Fruit fly (Drosophila melanogaster) whole organism, embryonic: ENCODE results near the gene Sys1.

Experiments used
- Atf3 ChIP-seq: fragments of 200-800 bp; sonication (Bioruptor generic); optimal IDR thresholded peaks from 3 replicates; lab custom pipeline; 2016; ENCODE audit warnings: missing biosample characterization, missing genetic modification characterization
- Bdp1 ChIP-seq: fragments of 200-800 bp; sonication (Bioruptor generic); optimal IDR thresholded peaks from 3 replicates; lab custom pipeline; 2016; ENCODE audit warnings: missing biosample characterization, missing genetic modification characterization
- Bgb ChIP-seq: fragments of 200-800 bp; sonication (Bioruptor generic); IDR thresholded peaks from 2 replicates; pipeline ENCODE4 v1.3.6; 2022; ENCODE audit warnings: missing biosample characterization, missing genetic modification characterization; ENCODE audit not compliant: partially characterized antibody
- CG11560 ChIP-seq: fragments of 200-800 bp; sonication (Bioruptor generic); IDR thresholded peaks from 3 replicates; pipeline ENCODE4 v1.3.6; 2022; ENCODE audit warnings: missing biosample characterization, missing genetic modification characterization
- CG12155 ChIP-seq: fragments of 200-800 bp; sonication (Bioruptor generic); optimal IDR thresholded peaks from 3 replicates; lab custom pipeline; 2016; ENCODE audit warnings: missing biosample characterization, missing genetic modification characterization
- CG13296 ChIP-seq: fragments of 200-800 bp; sonication (Bioruptor generic); optimal IDR thresholded peaks from 3 replicates; lab custom pipeline; 2018; ENCODE audit warnings: missing biosample characterization, mild to moderate bottlenecking, missing genetic modification characterization
- CG14014 ChIP-seq: fragments of 200-800 bp; sonication (Bioruptor generic); IDR thresholded peaks from 2 replicates; pipeline ENCODE4 v1.3.6; 2022; ENCODE audit warnings: missing biosample characterization, missing genetic modification characterization
- CG14965 ChIP-seq: fragments of 200-800 bp; sonication (Bioruptor generic); optimal IDR thresholded peaks from 2 replicates; lab custom pipeline; 2016; ENCODE audit warnings: missing biosample characterization, missing genetic modification characterization, borderline replicate concordance
- CG16813 ChIP-seq: fragments of 200-800 bp; sonication (Bioruptor generic); IDR thresholded peaks from 3 replicates; pipeline ENCODE4 v1.3.6; 2022; ENCODE audit warnings: missing biosample characterization, missing genetic modification characterization; ENCODE audit not compliant: partially characterized antibody
- CG2116 ChIP-seq: fragments of 200-800 bp; sonication (Bioruptor generic); optimal IDR thresholded peaks from 3 replicates; lab custom pipeline; 2018; ENCODE audit warnings: missing biosample characterization, mild to moderate bottlenecking, missing genetic modification characterization
- CG2678 ChIP-seq: fragments of 200-800 bp; sonication (Bioruptor generic); optimal IDR thresholded peaks from 3 replicates; lab custom pipeline; 2019; ENCODE audit warnings: missing biosample characterization, mild to moderate bottlenecking, missing genetic modification characterization, moderate library complexity
- CG30431 ChIP-seq: fragments of 200-800 bp; sonication (Bioruptor generic); optimal IDR thresholded peaks from 2 replicates; lab custom pipeline; 2017; ENCODE audit warnings: missing biosample characterization, missing genetic modification characterization
- CG31365 ChIP-seq: fragments of 200-800 bp; sonication (Bioruptor generic); optimal IDR thresholded peaks from 2 replicates; lab custom pipeline; 2018; ENCODE audit warnings: missing biosample characterization, mild to moderate bottlenecking, missing genetic modification characterization
- CG31388 ChIP-seq: fragments of 200-800 bp; sonication (Bioruptor generic); optimal IDR thresholded peaks from 2 replicates; lab custom pipeline; 2016; ENCODE audit warnings: missing biosample characterization, missing genetic modification characterization
- CG34224 ChIP-seq: fragments of 200-800 bp; sonication (Bioruptor generic); IDR thresholded peaks from 3 replicates; pipeline ENCODE4 v1.3.6; 2022; ENCODE audit warnings: missing biosample characterization, missing genetic modification characterization; ENCODE audit not compliant: partially characterized antibody
- CG4282 ChIP-seq: fragments of 200-800 bp; sonication (Bioruptor generic); optimal IDR thresholded peaks from 2 replicates; lab custom pipeline; 2016; ENCODE audit warnings: missing biosample characterization, missing genetic modification characterization
- CG4707 ChIP-seq: fragments of 200-800 bp; sonication (Bioruptor generic); optimal IDR thresholded peaks from 2 replicates; lab custom pipeline; 2018; ENCODE audit warnings: missing biosample characterization, mild to moderate bottlenecking, missing genetic modification characterization, moderate library complexity
- CG4730 ChIP-seq: fragments of 200-800 bp; sonication (Bioruptor generic); IDR thresholded peaks from 2 replicates; pipeline ENCODE4 v1.3.6; 2022; ENCODE audit warnings: missing biosample characterization, missing genetic modification characterization
- CG4854 ChIP-seq: fragments of 200-800 bp; sonication (Bioruptor generic); optimal IDR thresholded peaks from 2 replicates; lab custom pipeline; 2016; ENCODE audit warnings: missing biosample characterization, missing genetic modification characterization, inconsistent platforms
- CG5953 ChIP-seq: fragments of 200-800 bp; sonication (Bioruptor generic); IDR thresholded peaks from 2 replicates; pipeline ENCODE4 v1.3.6; 2022; ENCODE audit warnings: missing biosample characterization, missing genetic modification characterization
- CG6683 ChIP-seq: fragments of 200-800 bp; sonication (Bioruptor generic); optimal IDR thresholded peaks from 2 replicates; lab custom pipeline; 2017; ENCODE audit warnings: missing biosample characterization, mild to moderate bottlenecking, missing genetic modification characterization, missing genetic modification reagents
- CG6854 ChIP-seq: fragments of 200-800 bp; sonication (Bioruptor generic); optimal IDR thresholded peaks from 3 replicates; lab custom pipeline; 2017; ENCODE audit warnings: missing biosample characterization, mild to moderate bottlenecking, missing genetic modification characterization
- CG7372 ChIP-seq: fragments of 200-800 bp; sonication (Bioruptor generic); IDR thresholded peaks from 2 replicates; pipeline ENCODE4 v1.3.6; 2022; ENCODE audit warnings: missing biosample characterization, missing genetic modification characterization
- CG9876 ChIP-seq: fragments of 200-800 bp; sonication (Bioruptor generic); optimal IDR thresholded peaks from 2 replicates; lab custom pipeline; 2016; ENCODE audit warnings: missing biosample characterization, missing genetic modification characterization
- Dip2 ChIP-seq: fragments of 200-800 bp; sonication (Bioruptor generic); IDR thresholded peaks from 2 replicates; pipeline ENCODE4 v1.3.6; 2022; ENCODE audit warnings: missing biosample characterization, missing genetic modification characterization
- Dref ChIP-seq: fragments of 200-800 bp; sonication (Bioruptor generic); IDR thresholded peaks from 2 replicates; pipeline ENCODE4 v1.3.6; 2022; ENCODE audit warnings: missing biosample characterization, missing genetic modification characterization
- Lpt ChIP-seq: fragments of >200 bp; optimal IDR thresholded peaks from 2 replicates; lab custom pipeline; 2018; ENCODE audit warnings: missing biosample characterization, missing genetic modification characterization
- NFAT ChIP-seq: fragments of 200-800 bp; sonication (Bioruptor generic); IDR thresholded peaks from 2 replicates; pipeline ENCODE4 v1.3.6; 2022; ENCODE audit warnings: missing biosample characterization, missing genetic modification characterization
- Neu2 ChIP-seq: fragments of 200-800 bp; sonication (Bioruptor generic); optimal IDR thresholded peaks from 3 replicates; lab custom pipeline; 2016; ENCODE audit warnings: missing biosample characterization, missing genetic modification characterization, borderline replicate concordance
- Optix ChIP-seq: fragments of 200-800 bp; sonication (Bioruptor generic); IDR thresholded peaks from 3 replicates; pipeline ENCODE4 v1.3.6; 2022; ENCODE audit warnings: missing biosample characterization, missing genetic modification characterization
- bbx ChIP-seq: fragments of 200-800 bp; sonication (Bioruptor generic); IDR thresholded peaks from 2 replicates; pipeline ENCODE4 v1.3.6; 2022; ENCODE audit warnings: missing biosample characterization, missing genetic modification characterization; ENCODE audit not compliant: partially characterized antibody
- bsh ChIP-seq, 2 experiments: fragments of 200-800 bp; sonication (Bioruptor generic); optimal IDR thresholded peaks; 2 replicates each; lab custom pipeline; 2017 to 2018; ENCODE audit warnings: mild to moderate bottlenecking in 2 of 2, missing biosample characterization in 2 of 2, missing genetic modification characterization in 2 of 2, moderate library complexity in 1 of 2
- cato ChIP-seq: fragments of 200-800 bp; sonication (Bioruptor generic); optimal IDR thresholded peaks from 2 replicates; lab custom pipeline; 2016; ENCODE audit warnings: missing biosample characterization, missing genetic modification characterization, borderline replicate concordance
- emc ChIP-seq: fragments of 200-800 bp; sonication (Bioruptor generic); optimal IDR thresholded peaks from 2 replicates; lab custom pipeline; 2016; ENCODE audit warnings: missing biosample characterization, missing genetic modification characterization
- ewg ChIP-seq: fragments of 200-800 bp; sonication (Bioruptor generic); optimal IDR thresholded peaks from 3 replicates; lab custom pipeline; 2017; ENCODE audit warnings: mild to moderate bottlenecking, missing biosample characterization, missing genetic modification reagents, missing genetic modification characterization
- gcm2 ChIP-seq: fragments of 200-800 bp; sonication (Bioruptor generic); optimal IDR thresholded peaks from 2 replicates; lab custom pipeline; 2016; ENCODE audit warnings: missing biosample characterization, missing genetic modification characterization
- grau ChIP-seq: fragments of 200-800 bp; optimal IDR thresholded peaks from 3 replicates; lab custom pipeline; 2019; ENCODE audit warnings: missing biosample characterization, mild to moderate bottlenecking, missing genetic modification characterization, moderate library complexity
- jumu ChIP-seq: fragments of 200-800 bp; sonication (Bioruptor generic); optimal IDR thresholded peaks from 3 replicates; lab custom pipeline; 2016; ENCODE audit warnings: missing biosample characterization, missing genetic modification characterization
- nmo ChIP-seq: fragments of 200-800 bp; sonication (Bioruptor generic); optimal IDR thresholded peaks from 2 replicates; lab custom pipeline; 2018; ENCODE audit warnings: missing biosample characterization, mild to moderate bottlenecking, missing genetic modification characterization, moderate library complexity
- p53 ChIP-seq: fragments of 200-800 bp; sonication (Bioruptor generic); optimal IDR thresholded peaks from 2 replicates; lab custom pipeline; 2016; ENCODE audit warnings: missing biosample characterization, missing genetic modification characterization
- peb ChIP-seq: fragments of 200-800 bp; sonication (Bioruptor generic); IDR thresholded peaks from 2 replicates; pipeline ENCODE4 v1.3.6; 2022; ENCODE audit warnings: missing biosample characterization, missing genetic modification characterization
- pnt ChIP-seq: fragments of 200-800 bp; sonication (Bioruptor generic); optimal IDR thresholded peaks from 3 replicates; lab custom pipeline; 2016; ENCODE audit warnings: missing biosample characterization, missing genetic modification characterization
- sens ChIP-seq: fragments of 200-800 bp; sonication (Bioruptor generic); peaks from one replicate; lab custom pipeline; 2016; ENCODE audit warnings: missing biosample characterization, missing genetic modification characterization
- sisA ChIP-seq: fragments of 200-800 bp; sonication (Bioruptor generic); IDR thresholded peaks from 2 replicates; pipeline ENCODE4 v1.3.6; 2022; ENCODE audit warnings: missing biosample characterization, missing genetic modification characterization
- sob ChIP-seq: fragments of 200-800 bp; sonication (Bioruptor generic); IDR thresholded peaks from 2 replicates; pipeline ENCODE4 v1.3.6; 2022; ENCODE audit warnings: missing biosample characterization, missing genetic modification characterization
- tap ChIP-seq: fragments of 200-800 bp; optimal IDR thresholded peaks from 3 replicates; lab custom pipeline; 2019; ENCODE audit warnings: missing biosample characterization, mild to moderate bottlenecking, missing genetic modification characterization, moderate library complexity
- wdn ChIP-seq: fragments of 200-800 bp; sonication (Bioruptor generic); IDR thresholded peaks from 2 replicates; pipeline ENCODE4 v1.3.6; 2022; ENCODE audit warnings: missing biosample characterization, missing genetic modification characterization

Sys1 gene

DNA sequence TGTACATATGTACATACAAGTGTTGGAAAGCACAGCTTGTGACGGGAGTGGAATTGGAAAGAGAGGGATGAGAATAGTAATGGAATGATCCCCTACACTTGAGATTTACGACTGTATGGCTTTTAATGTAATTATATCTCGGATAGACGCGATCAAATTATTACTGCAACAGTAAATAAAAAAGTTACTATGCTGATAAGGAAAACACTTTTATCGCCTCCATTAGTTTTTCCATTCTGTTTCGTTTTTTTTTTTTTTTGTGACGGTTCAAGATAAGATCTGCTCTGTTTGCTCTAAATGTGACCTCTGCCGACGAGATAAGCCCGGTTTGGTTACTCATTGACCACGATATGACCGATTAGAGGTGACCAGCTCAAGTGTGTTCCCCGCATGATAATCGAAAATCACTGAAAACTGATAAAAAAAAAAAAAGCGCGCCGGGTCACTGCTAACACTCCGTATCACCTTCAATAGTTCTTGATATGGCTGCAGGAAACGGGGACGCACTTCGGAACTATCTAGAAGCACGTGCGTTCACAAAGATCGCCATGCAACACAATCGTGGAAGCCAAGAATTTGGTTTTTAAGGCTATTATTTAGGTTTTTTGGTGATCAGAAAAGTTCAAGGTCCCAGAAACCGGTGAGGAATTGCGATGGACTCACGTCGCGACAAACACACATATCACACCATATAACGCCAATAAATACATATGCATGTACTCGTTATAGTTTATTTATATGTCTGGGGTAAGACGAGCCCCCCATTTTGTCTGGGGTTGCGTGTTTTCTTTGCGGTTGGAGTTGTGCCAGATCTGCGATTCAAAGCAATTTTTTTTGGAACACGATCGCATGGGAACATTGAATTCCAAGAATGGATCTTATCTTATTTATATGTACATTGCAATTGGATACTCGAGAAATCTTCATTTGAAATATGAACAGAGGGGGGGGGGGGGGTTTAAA lies 18.2 kb downstream of the Sys1 start, which contains the start of gene p (continued):
- TF ChIP-seq cato (GFP tag; lab: Kevin White, UChicago) (no peak), sisA (GFP tag; lab: Robert Waterston, UW) (no peak), bbx (no peak), Dref (GFP tag; lab: Robert Waterston, UW) (no peak), ewg (GFP tag; lab: Kevin White, UChicago) (no peak), Optix (GFP tag; lab: Robert Waterston, UW) (no peak), Bdp1 (GFP tag; lab: Kevin White, UChicago) (peak; percentile 44), grau (tag; lab: Kevin White, UChicago) (peak; percentile 15), bsh (GFP tag; optimal IDR thresholded peaks at IDR 0.05; lab: Kevin White, UChicago) (peak in 1 of 2 experiments; percentile 50), CG6683 (no peak), CG4707 (GFP tag; lab: Kevin White, UChicago) (peak; percentile 58), jumu (GFP tag; lab: Kevin White, UChicago) (no peak), CG11560 (tag; lab: Robert Waterston, UW) (no peak), peb (GFP tag; lab: Robert Waterston, UW) (no peak), CG4854 (GFP tag; lab: Kevin White, UChicago) (no peak), Bgb (GFP tag; lab: Robert Waterston, UW) (no peak), gcm2 (GFP tag; lab: Kevin White, UChicago) (no peak), pnt (GFP tag; lab: Kevin White, UChicago) (peak; percentile 34), CG31388 (GFP tag; lab: Kevin White, UChicago) (no peak), CG14965 (no peak), CG4730 (GFP tag; lab: Robert Waterston, UW) (no peak), CG34224 (no peak), sob (GFP tag; lab: Robert Waterston, UW) (no peak), NFAT (GFP tag; lab: Robert Waterston, UW) (no peak), Lpt (GFP tag; lab: Kevin White, UChicago) (no peak), emc (peak; percentile 22), nmo (peak; percentile 13), CG12155 (GFP tag; lab: Kevin White, UChicago) (peak; percentile 26), CG16813 (GFP tag; lab: Robert Waterston, UW) (no peak), CG7372 (GFP tag; lab: Robert Waterston, UW) (no peak), sens (GFP tag; lab: Kevin White, UChicago) (peak; percentile 90), Atf3 (GFP tag; lab: Kevin White, UChicago) (no peak), Dip2 (no peak), CG13296 (no peak), CG2116 (GFP tag; lab: Kevin White, UChicago) (no peak), CG31365 (tag; lab: Kevin White, UChicago) (no peak), Neu2 (GFP tag; lab: Kevin White, UChicago) (peak; percentile 44), p53 (GFP tag; lab: Kevin White, UChicago) (no peak), tap (tag; lab: Kevin White, UChicago) (peak; percentile 4), CG30431 (GFP tag; lab: Kevin White, UChicago) (no peak), CG2678 (tag; lab: Kevin White, UChicago) (peak; percentile 45), CG9876 (GFP tag; lab: Kevin White, UChicago) (peak; percentile 27), CG5953 (peak; percentile 3; the same call in 1 of the 2 replicates), CG6854 (GFP tag; lab: Kevin White, UChicago) (no peak), CG14014 (GFP tag; lab: Robert Waterston, UW) (peak; percentile 40; the same call in 1 of the 2 replicates), wdn (GFP tag; lab: Robert Waterston, UW) (0 out of 2 replicates have a peak, but pooled peaks have one; percentile 21), CG4282 (GFP tag; lab: Kevin White, UChicago) (no peak)
- TF ChIP-seq, all 482 proteins: peak for 219
